Worm (Caenorhabditis elegans) whole organism, mixed stage, embryonic: Measurements from ENCODE around the gene srw-91.
A peak's percentile ranks its signal among the peaks of the same experiment; 100 is the strongest.

Experiments used
- M03D4.4 ChIP-seq: sonication (generic microtip); optimal IDR thresholded peaks from 2 replicates; lab custom pipeline; 2017; ENCODE audit warnings: mild to moderate bottlenecking, missing genetic modification characterization, missing compliant biosample characterization
- bed-3 ChIP-seq: fragments of 200-800 bp; sonication (Bioruptor generic); optimal IDR thresholded peaks from 3 replicates; lab custom pipeline; 2018; ENCODE audit warnings: mild to moderate bottlenecking, missing genetic modification characterization, moderate library complexity, missing compliant biosample characterization
- blmp-1 ChIP-seq: fragments of 150-350 bp; optimal IDR thresholded peaks from 2 replicates; lab custom pipeline; 2014; ENCODE audit warnings: missing biosample characterization, missing genetic modification characterization
- ceh-39 ChIP-seq: fragments of 150-350 bp; optimal IDR thresholded peaks from 2 replicates; lab custom pipeline; 2014; ENCODE audit warnings: missing biosample characterization, missing genetic modification characterization
- ceh-83 ChIP-seq: fragments of 200-800 bp; sonication (Bioruptor generic); optimal IDR thresholded peaks from 2 replicates; lab custom pipeline; 2018; ENCODE audit warnings: mild to moderate bottlenecking, missing genetic modification characterization, missing compliant biosample characterization
- ces-1 ChIP-seq: fragments of 150-350 bp; optimal IDR thresholded peaks from 2 replicates; lab custom pipeline; 2014; ENCODE audit warnings: missing biosample characterization, missing genetic modification reagents, missing genetic modification characterization
- cnd-1 ChIP-seq: fragments of 200-800 bp; sonication (Bioruptor generic); optimal IDR thresholded peaks from 2 replicates; lab custom pipeline; 2018; ENCODE audit warnings: mild to moderate bottlenecking, missing genetic modification characterization, missing compliant biosample characterization
- drap-1 ChIP-seq: fragments of 200-800 bp; sonication (Bioruptor generic); optimal IDR thresholded peaks from 3 replicates; lab custom pipeline; 2018; ENCODE audit warnings: mild to moderate bottlenecking, missing genetic modification characterization, missing compliant biosample characterization
- ham-2 ChIP-seq: fragments of 200-800 bp; sonication (Bioruptor generic); optimal IDR thresholded peaks from 2 replicates; lab custom pipeline; 2018; ENCODE audit warnings: mild to moderate bottlenecking, missing genetic modification characterization, missing compliant biosample characterization
- lin-32 ChIP-seq: fragments of 200-800 bp; sonication (Bioruptor generic); optimal IDR thresholded peaks from 2 replicates; lab custom pipeline; 2018; ENCODE audit warnings: mild to moderate bottlenecking, missing genetic modification characterization, missing compliant biosample characterization
- mls-2 ChIP-seq: sonication (generic microtip); optimal IDR thresholded peaks from 2 replicates; lab custom pipeline; 2016; ENCODE audit warnings: mild to moderate bottlenecking, missing genetic modification characterization, moderate library complexity, missing compliant biosample characterization
- nhr-12 ChIP-seq: fragments of 150-350 bp; optimal IDR thresholded peaks from 2 replicates; lab custom pipeline; 2014; ENCODE audit warnings: missing biosample characterization, missing genetic modification characterization
- nhr-2 ChIP-seq: fragments of 150-350 bp; optimal IDR thresholded peaks from 2 replicates; lab custom pipeline; 2014; ENCODE audit warnings: missing biosample characterization, missing genetic modification characterization
- nhr-237 ChIP-seq: fragments of 150-350 bp; optimal IDR thresholded peaks from 2 replicates; lab custom pipeline; 2014; ENCODE audit warnings: missing biosample characterization, missing genetic modification characterization
- nhr-28 ChIP-seq: fragments of 150-350 bp; optimal IDR thresholded peaks from 2 replicates; lab custom pipeline; 2014; ENCODE audit warnings: missing biosample characterization, missing genetic modification characterization
- nhr-76 ChIP-seq: sonication (generic microtip); optimal IDR thresholded peaks from 2 replicates; lab custom pipeline; 2017; ENCODE audit warnings: missing biosample characterization, missing genetic modification characterization
- sem-2 ChIP-seq: fragments of 200-800 bp; sonication (Bioruptor generic); optimal IDR thresholded peaks from 2 replicates; lab custom pipeline; 2018; ENCODE audit warnings: mild to moderate bottlenecking, missing genetic modification characterization, missing compliant biosample characterization
- sptf-1 ChIP-seq: sonication (generic microtip); optimal IDR thresholded peaks from 2 replicates; lab custom pipeline; 2017; ENCODE audit warnings: mild to moderate bottlenecking, missing genetic modification characterization, moderate library complexity, missing compliant biosample characterization
- tbx-8 ChIP-seq: fragments of 200-800 bp; sonication (Bioruptor generic); optimal IDR thresholded peaks from 2 replicates; lab custom pipeline; 2018; ENCODE audit warnings: mild to moderate bottlenecking, missing genetic modification characterization, moderate library complexity, missing compliant biosample characterization
- unc-120 ChIP-seq: sonication (generic microtip); optimal IDR thresholded peaks from 2 replicates; lab custom pipeline; 2017; ENCODE audit warnings: missing genetic modification characterization, missing compliant biosample characterization; ENCODE audit not compliant: poor library complexity, severe bottlenecking
- unc-39 ChIP-seq: fragments of 150-350 bp; optimal IDR thresholded peaks from 2 replicates; lab custom pipeline; 2014; ENCODE audit warnings: missing biosample characterization, missing genetic modification characterization
- zip-8 ChIP-seq: fragments of 150-350 bp; optimal IDR thresholded peaks from 2 replicates; lab custom pipeline; 2014; ENCODE audit warnings: missing biosample characterization, missing genetic modification characterization
- ztf-11 ChIP-seq: fragments of 150-350 bp; optimal IDR thresholded peaks from 2 replicates; lab custom pipeline; 2014; ENCODE audit warnings: missing biosample characterization, missing genetic modification characterization

srw-91 gene

DNA sequence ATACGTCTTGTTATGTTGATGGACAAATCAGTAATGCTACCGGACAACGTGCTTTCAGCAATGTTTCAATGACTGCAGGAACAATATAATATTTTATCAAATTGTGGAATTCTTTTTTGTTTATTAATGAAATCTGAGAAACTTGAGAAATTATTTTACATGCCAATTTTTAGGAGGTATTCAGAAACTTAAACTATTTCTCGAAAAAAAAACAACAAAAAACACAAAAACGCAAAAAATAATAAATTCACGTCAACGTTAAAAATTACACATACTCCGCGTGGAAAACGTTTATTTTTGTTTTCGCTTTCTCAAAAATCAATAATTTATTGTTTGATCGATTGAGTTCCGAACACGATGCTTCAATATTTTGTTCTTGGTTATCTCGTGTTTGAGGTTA, 38.5 kb downstream of the srw-91 start, which contains the start of gene Y46H3D.1:
Y46H3D.1 (plus strand) TSS at position 301 of the 400 bp plus-strand sequence.
- TF ChIP-seq ham-2 (no peak), mls-2 (tag; lab: Kevin White, UChicago) (no peak), nhr-2 (no peak), ztf-11 (no peak), nhr-76 (tag; lab: Kevin White, UChicago) (no peak), nhr-237 (tag; lab: Kevin White, UChicago) (no peak), lin-32 (GFP tag; lab: Kevin White, UChicago) (no peak), tbx-8 (no peak), nhr-12 (tag; lab: Kevin White, UChicago) (no peak), blmp-1 (tag; lab: Kevin White, UChicago) (no peak), ceh-39 (no peak), zip-8 (tag; lab: Kevin White, UChicago) (no peak), cnd-1 (no peak), ceh-83 (GFP tag; lab: Kevin White, UChicago) (no peak), unc-39 (tag; lab: Kevin White, UChicago) (no peak), sem-2 (GFP tag; lab: Kevin White, UChicago) (no peak)

DNA sequence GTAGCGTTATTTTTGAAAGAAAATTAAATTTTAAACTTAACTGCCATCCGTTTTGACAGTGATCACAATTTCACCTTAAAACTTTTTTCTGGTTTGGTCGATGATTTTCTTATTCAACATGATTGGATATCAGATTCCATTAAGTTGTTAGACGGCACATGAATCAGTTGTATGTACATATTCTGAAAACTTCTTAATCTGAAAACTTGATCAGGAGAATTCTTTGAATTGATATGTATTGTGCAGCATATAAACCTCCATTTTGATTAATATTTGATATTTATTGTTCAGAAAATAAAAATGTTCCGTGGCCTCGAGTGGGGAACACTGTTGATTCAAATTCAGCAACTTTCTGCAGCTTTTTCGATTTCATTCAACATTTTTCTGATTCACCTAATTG, 40.7 kb downstream of the srw-91 start, which contains the start of gene str-221:
str-221 (plus strand) TSS at position 301 of the 400 bp plus-strand sequence.
- TF ChIP-seq M03D4.4 (tag; lab: Kevin White, UChicago) (no peak), sptf-1 (no peak), zip-8 (tag; lab: Kevin White, UChicago) (no peak), unc-120 (tag; lab: Kevin White, UChicago) (no peak), bed-3 (no peak)

DNA sequence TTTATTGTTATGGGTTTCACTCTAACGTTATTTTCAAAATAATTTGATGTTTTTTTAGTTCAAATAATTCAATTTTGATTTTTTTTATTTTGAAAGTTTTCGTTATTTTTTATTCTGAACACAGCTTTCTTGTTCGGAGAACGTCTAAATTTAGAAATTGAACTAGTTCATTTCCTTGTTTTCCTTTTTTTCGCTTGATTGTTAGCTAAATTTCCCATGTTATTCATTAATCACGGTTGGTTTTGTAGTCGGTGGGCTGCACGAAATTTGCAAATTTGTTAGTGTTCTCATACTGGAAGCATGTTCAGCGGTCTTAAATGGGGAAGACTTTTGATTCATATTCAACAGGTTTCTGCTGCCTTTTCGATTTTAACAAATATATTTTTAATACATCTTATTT, 44.8 kb downstream of the srw-91 start, which contains the start of gene str-222:
str-222 (plus strand) TSS at position 301 of the 400 bp plus-strand sequence.
- TF ChIP-seq lin-32 (GFP tag; lab: Kevin White, UChicago) (no peak), drap-1 (GFP tag; lab: Kevin White, UChicago) (no peak), ceh-39 (no peak), ces-1 (GFP tag; lab: Kevin White, UChicago) (no peak), nhr-2 (no peak)

- TF ChIP-seq ham-2 = no peak
- no peak for TF ChIP-seq sem-2 (GFP tag; lab: Kevin White, UChicago)
- TF ChIP-seq unc-39 (tag; lab: Kevin White, UChicago) = no peak
- TF ChIP-seq unc-120 (tag; lab: Kevin White, UChicago) = no peak
Measured at ce11 chrV:1631717-1632116, 49.0 kb downstream of the srw-91 start, which contains the start of gene irld-17. Gene irld-17 (plus strand): TSS chrV:1632017.

DNA sequence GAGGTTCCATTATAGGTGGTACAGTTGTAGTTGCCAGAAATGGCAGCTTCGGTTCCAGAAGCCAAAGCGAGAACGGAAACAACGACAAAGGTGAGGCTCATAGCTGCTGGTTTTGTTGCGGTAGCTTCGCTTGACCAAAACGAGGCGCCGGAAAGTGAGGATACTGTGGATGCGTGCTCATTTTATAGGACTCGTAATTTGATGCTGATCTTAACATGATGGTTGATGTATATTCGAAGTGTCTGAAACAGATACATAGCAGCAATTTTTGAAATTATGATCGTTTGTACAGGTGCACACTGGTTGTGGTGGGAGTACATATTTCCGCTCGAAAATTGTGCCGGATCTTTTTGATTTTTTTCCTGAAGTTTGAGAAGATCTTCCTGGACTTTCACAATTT, 49.5 kb downstream of the srw-91 start, which contains the start of gene Y46H3D.8:
Y46H3D.8 (minus strand) TSS at position 101 of the 400 bp plus-strand sequence.
- no peak for TF ChIP-seq zip-8 (tag; lab: Kevin White, UChicago)

ce11 chrV:1629329-1629728, 51.3 kb downstream of the srw-91 start, which contains the start of gene nhr-238:
Gene nhr-238 (minus strand): TSS chrV:1629432.
- peak; percentile 52 for TF ChIP-seq nhr-28 (tag; lab: Kevin White, UChicago)
- TF ChIP-seq zip-8 (tag; lab: Kevin White, UChicago) = no peak
